Fruit fly (Drosophila melanogaster) whole organism, wandering third instar larva: Measurements from ENCODE around the gene CG7728.

Experiments
- Abd-B ChIP-seq: fragments of >200 bp; optimal IDR thresholded peaks from 2 replicates; lab custom pipeline; 2017; ENCODE audit warnings: missing biosample characterization, missing genetic modification characterization
- CG32264 ChIP-seq: fragments of 200-800 bp; sonication (Bioruptor generic); optimal IDR thresholded peaks from 2 replicates; lab custom pipeline; 2016; ENCODE audit warnings: missing biosample characterization, missing genetic modification characterization
- CG9705 ChIP-seq: fragments of 200-800 bp; sonication (Bioruptor generic); optimal IDR thresholded peaks from 2 replicates; lab custom pipeline; 2018; ENCODE audit warnings: missing biosample characterization, mild to moderate bottlenecking, missing genetic modification characterization
- CrebA ChIP-seq: fragments of 200-800 bp; sonication (Bioruptor generic); optimal IDR thresholded peaks from 2 replicates; lab custom pipeline; 2016; ENCODE audit warnings: missing biosample characterization, mild to moderate bottlenecking, missing genetic modification characterization, borderline replicate concordance
- Dfd ChIP-seq: fragments of >200 bp; optimal IDR thresholded peaks from 2 replicates; lab custom pipeline; 2017; ENCODE audit warnings: missing biosample characterization, missing genetic modification characterization
- Dif ChIP-seq: fragments of 200-275, 200-300 bp; sonication (Bioruptor generic); optimal IDR thresholded peaks from 2 replicates; lab custom pipeline; 2018; ENCODE audit warnings: missing biosample characterization, missing genetic modification characterization; ENCODE audit not compliant: partially characterized antibody
- GATAd ChIP-seq: sonication (Bioruptor generic); optimal IDR thresholded peaks from 2 replicates; lab custom pipeline; 2016; ENCODE audit warnings: missing biosample characterization, missing genetic modification characterization
- HLH106 ChIP-seq: fragments of 200-800 bp; optimal IDR thresholded peaks from 3 replicates; lab custom pipeline; 2019; ENCODE audit warnings: missing biosample characterization, mild to moderate bottlenecking, missing genetic modification characterization, moderate library complexity
- Hnf4 ChIP-seq: fragments of 200-800 bp; sonication (Bioruptor generic); optimal IDR thresholded peaks from 2 replicates; lab custom pipeline; 2016; ENCODE audit warnings: missing biosample characterization, mild to moderate bottlenecking, missing genetic modification characterization
- Hr78 ChIP-seq: fragments of >200 bp; optimal IDR thresholded peaks from 2 replicates; lab custom pipeline; 2017; ENCODE audit warnings: missing biosample characterization, missing genetic modification characterization
- Hr83 ChIP-seq: fragments of 200-300 bp; sonication (Bioruptor generic); optimal IDR thresholded peaks from 2 replicates; lab custom pipeline; 2016; ENCODE audit warnings: missing biosample characterization, mild to moderate bottlenecking, missing genetic modification characterization, moderate library complexity; ENCODE audit not compliant: poor library complexity, severe bottlenecking
- Jra ChIP-seq: sonication (Bioruptor generic); optimal IDR thresholded peaks from 2 replicates; lab custom pipeline; 2016; ENCODE audit warnings: missing biosample characterization, missing genetic modification characterization
- Mio ChIP-seq: sonication (Bioruptor generic); optimal IDR thresholded peaks from 2 replicates; lab custom pipeline; 2016; ENCODE audit warnings: missing biosample characterization, missing genetic modification characterization
- Myc ChIP-seq: fragments of >200 bp; optimal IDR thresholded peaks from 2 replicates; lab custom pipeline; 2017
- N ChIP-seq: fragments of >200 bp; optimal IDR thresholded peaks from 2 replicates; lab custom pipeline; 2018; ENCODE audit warnings: missing biosample characterization, missing external identifiers, missing genetic modification characterization
- OdsH ChIP-seq: fragments of 200-800 bp; sonication (Bioruptor generic); optimal IDR thresholded peaks from 2 replicates; lab custom pipeline; 2016; ENCODE audit warnings: missing biosample characterization, mild to moderate bottlenecking, missing genetic modification characterization
- Rel ChIP-seq, 2 experiments: fragments of 200-800 bp; sonication (Bioruptor generic) in 1 of 2; optimal IDR thresholded peaks; 2 replicates in 1 of 2; 3 replicates in 1 of 2; lab custom pipeline; 2016 to 2019; ENCODE audit warnings: mild to moderate bottlenecking in 2 of 2, missing biosample characterization in 2 of 2, missing genetic modification characterization in 2 of 2, moderate library complexity in 1 of 2
- Sp1 ChIP-seq: fragments of 200-800 bp; sonication (Bioruptor generic); optimal IDR thresholded peaks from 3 replicates; lab custom pipeline; 2019; ENCODE audit warnings: missing biosample characterization, mild to moderate bottlenecking, missing genetic modification characterization, moderate library complexity
- Vsx2 ChIP-seq: fragments of 200-300, 225-300 bp; sonication (Bioruptor generic); optimal IDR thresholded peaks from 2 replicates; lab custom pipeline; 2018; ENCODE audit warnings: missing biosample characterization, missing genetic modification characterization; ENCODE audit not compliant: partially characterized antibody
- br ChIP-seq: fragments of 200-800 bp; sonication (Bioruptor generic); optimal IDR thresholded peaks from 2 replicates; lab custom pipeline; 2016; ENCODE audit warnings: missing biosample characterization, missing genetic modification characterization
- brk ChIP-seq: fragments of 200-800 bp; sonication (Bioruptor generic); optimal IDR thresholded peaks from 2 replicates; lab custom pipeline; 2016; ENCODE audit warnings: missing biosample characterization, mild to moderate bottlenecking, missing genetic modification characterization
- dl ChIP-seq, 2 experiments: fragments of 175-275, 200-275 bp in 1 of 2; fragments of 200-275 bp in 1 of 2; sonication (Bioruptor generic); optimal IDR thresholded peaks; lab custom pipeline; 2018; ENCODE audit warnings: mild to moderate bottlenecking in 2 of 2, missing biosample characterization in 2 of 2, missing genetic modification characterization in 2 of 2, moderate library complexity in 2 of 2; ENCODE audit not compliant: partially characterized antibody in 2 of 2, insufficient read depth in 1 of 2
- dmrt93B ChIP-seq: fragments of 200-800 bp; sonication (Bioruptor generic); optimal IDR thresholded peaks from 2 replicates; lab custom pipeline; 2018; ENCODE audit warnings: missing biosample characterization, mild to moderate bottlenecking, missing genetic modification characterization
- dsf ChIP-seq: sonication (Bioruptor generic); optimal IDR thresholded peaks from 2 replicates; lab custom pipeline; 2016; ENCODE audit warnings: missing biosample characterization, missing genetic modification characterization, borderline replicate concordance
- ey ChIP-seq: fragments of 200-800 bp; sonication (Bioruptor generic); optimal IDR thresholded peaks from 2 replicates; lab custom pipeline; 2016; ENCODE audit warnings: missing biosample characterization, missing genetic modification characterization
- foxo ChIP-seq, 2 experiments: fragments of 200-800 bp; sonication (Bioruptor generic); optimal IDR thresholded peaks; 2 replicates in 1 of 2; 3 replicates in 1 of 2; lab custom pipeline; 2016 to 2017; ENCODE audit warnings: missing biosample characterization in 2 of 2, missing genetic modification characterization in 2 of 2
- fru ChIP-seq: fragments of 200-800 bp; sonication (Bioruptor generic); optimal IDR thresholded peaks from 3 replicates; lab custom pipeline; 2016; ENCODE audit warnings: missing biosample characterization, mild to moderate bottlenecking, missing genetic modification characterization
- h ChIP-seq: fragments of 200-800 bp; sonication (Bioruptor generic); optimal IDR thresholded peaks from 3 replicates; lab custom pipeline; 2016; ENCODE audit warnings: missing biosample characterization, mild to moderate bottlenecking, missing genetic modification characterization
- jim ChIP-seq: fragments of 175-275, 200-325 bp; sonication (Bioruptor generic); optimal IDR thresholded peaks from 2 replicates; lab custom pipeline; 2016; ENCODE audit warnings: missing biosample characterization, mild to moderate bottlenecking, missing genetic modification characterization
- lola ChIP-seq: fragments of >200 bp; optimal IDR thresholded peaks from 2 replicates; lab custom pipeline; 2017; ENCODE audit warnings: missing biosample characterization, missing genetic modification characterization
- pan ChIP-seq: fragments of >200 bp; optimal IDR thresholded peaks from 2 replicates; lab custom pipeline; 2017
- psq ChIP-seq: fragments of 200-800 bp; sonication (Bioruptor generic); optimal IDR thresholded peaks from 3 replicates; lab custom pipeline; 2017; ENCODE audit warnings: missing biosample characterization, mild to moderate bottlenecking, missing genetic modification characterization, moderate library complexity
- rgr ChIP-seq: fragments of 200-800 bp; sonication (Bioruptor generic); optimal IDR thresholded peaks from 3 replicates; lab custom pipeline; 2016; ENCODE audit warnings: missing biosample characterization, mild to moderate bottlenecking, missing genetic modification characterization
- sage ChIP-seq: fragments of 200-800 bp; sonication (Bioruptor generic); optimal IDR thresholded peaks from 2 replicates; lab custom pipeline; 2016; ENCODE audit warnings: missing biosample characterization, mild to moderate bottlenecking, missing genetic modification characterization
- sv ChIP-seq: fragments of 200-800 bp; sonication (Bioruptor generic); optimal IDR thresholded peaks from 3 replicates; lab custom pipeline; 2016; ENCODE audit warnings: missing biosample characterization, missing genetic modification characterization
- tai ChIP-seq: sonication (Bioruptor generic); optimal IDR thresholded peaks from 2 replicates; lab custom pipeline; 2016; ENCODE audit warnings: missing biosample characterization, missing genetic modification characterization
- usp ChIP-seq: fragments of >200 bp; optimal IDR thresholded peaks from 2 replicates; lab custom pipeline; 2017; ENCODE audit warnings: missing biosample characterization, missing genetic modification characterization
- woc ChIP-seq: sonication (Bioruptor generic); optimal IDR thresholded peaks from 2 replicates; lab custom pipeline; 2016; ENCODE audit warnings: missing biosample characterization, mild to moderate bottlenecking, missing genetic modification characterization

The CG7728 gene

dm6 chr3L:16974645-16975151 is 41.6 kb upstream of the CG7728 start:
- TF ChIP-seq pan (no peak), Hr83 (no peak), HLH106 (tag; lab: Kevin White, UChicago) (no peak), N (no peak), psq (GFP tag; lab: Kevin White, UChicago) (no peak), Mio (GFP tag; lab: Kevin White, UChicago) (no peak), fru (peak; percentile 65), CrebA (no peak), Jra (GFP tag; lab: Kevin White, UChicago) (no peak), sv (no peak), OdsH (GFP tag; lab: Kevin White, UChicago) (peak; percentile 23), Abd-B (GFP tag; lab: Kevin White, UChicago) (no peak), Rel (GFP tag; optimal IDR thresholded peaks at IDR 0.05; lab: Kevin White, UChicago) (peak; percentile 49), Rel (tag; optimal IDR thresholded peaks at IDR 0.05; lab: Kevin White, UChicago) (peak; percentile 27), jim (GFP tag; lab: Kevin White, UChicago) (no peak), CG9705 (GFP tag; lab: Kevin White, UChicago) (peak; percentile 26), sage (GFP tag; lab: Kevin White, UChicago) (peak; percentile 32), br (no peak), woc (GFP tag; lab: Kevin White, UChicago) (peak; percentile 64), Hnf4 (GFP tag; lab: Kevin White, UChicago) (peak; percentile 14), foxo (GFP tag; optimal IDR thresholded peaks at IDR 0.05; lab: Kevin White, UChicago) (peak; percentile 1 to 47), Vsx2 (no peak), h (GFP tag; lab: Kevin White, UChicago) (peak; percentile 50), CG32264 (GFP tag; lab: Kevin White, UChicago) (no peak), usp (GFP tag; lab: Kevin White, UChicago) (no peak), Myc (no peak), brk (peak; percentile 53), dsf (GFP tag; lab: Kevin White, UChicago) (no peak), Hr78 (GFP tag; lab: Kevin White, UChicago) (no peak), tai (GFP tag; lab: Kevin White, UChicago) (peak; percentile 49), rgr (GFP tag; lab: Kevin White, UChicago) (no peak), dl (GFP tag; optimal IDR thresholded peaks at IDR 0.05; lab: Kevin White, UChicago; ENCODE audit: insufficient read depth in 1 of 2, partially characterized antibody in 2 of 2) (no peak), Sp1 (no peak), lola (no peak), Dif (no peak), ey (no peak), dmrt93B (GFP tag; lab: Kevin White, UChicago) (peak; percentile 5), Dfd (GFP tag; lab: Kevin White, UChicago) (no peak), GATAd (GFP tag; lab: Kevin White, UChicago) (no peak)

- TF ChIP-seq pan (no peak), dsf (GFP tag; lab: Kevin White, UChicago) (no peak), rgr (GFP tag; lab: Kevin White, UChicago) (peak; percentile 21), Dif (no peak), Abd-B (GFP tag; lab: Kevin White, UChicago) (no peak), Hr83 (peak; percentile 18), brk (peak; percentile 44), CrebA (no peak), Rel (GFP tag; optimal IDR thresholded peaks at IDR 0.05; lab: Kevin White, UChicago) (no peak), Rel (tag; optimal IDR thresholded peaks at IDR 0.05; lab: Kevin White, UChicago) (no peak), tai (GFP tag; lab: Kevin White, UChicago) (peak; percentile 33), sage (GFP tag; lab: Kevin White, UChicago) (no peak), Mio (GFP tag; lab: Kevin White, UChicago) (no peak), dl (GFP tag; optimal IDR thresholded peaks at IDR 0.05; lab: Kevin White, UChicago; ENCODE audit: insufficient read depth in 1 of 2, partially characterized antibody in 2 of 2) (no peak), OdsH (GFP tag; lab: Kevin White, UChicago) (peak; percentile 50), Myc (no peak), psq (GFP tag; lab: Kevin White, UChicago) (peak; percentile 80), HLH106 (tag; lab: Kevin White, UChicago) (peak; percentile 55), GATAd (GFP tag; lab: Kevin White, UChicago) (no peak), fru (peak; percentile 72), lola (no peak), woc (GFP tag; lab: Kevin White, UChicago) (peak; percentile 69), Vsx2 (no peak), N (no peak), br (peak; percentile 62), Hr78 (GFP tag; lab: Kevin White, UChicago) (no peak), CG32264 (GFP tag; lab: Kevin White, UChicago) (no peak), CG9705 (GFP tag; lab: Kevin White, UChicago) (peak; percentile 19), ey (peak; percentile 58), dmrt93B (GFP tag; lab: Kevin White, UChicago) (peak; percentile 54), usp (GFP tag; lab: Kevin White, UChicago) (no peak), Hnf4 (GFP tag; lab: Kevin White, UChicago) (peak; percentile 27), jim (GFP tag; lab: Kevin White, UChicago) (no peak), foxo (GFP tag; optimal IDR thresholded peaks at IDR 0.05; lab: Kevin White, UChicago) (peak in 1 of 2 experiments; percentile 68), h (GFP tag; lab: Kevin White, UChicago) (peak; percentile 43), sv (no peak), Jra (GFP tag; lab: Kevin White, UChicago) (no peak), Sp1 (peak; percentile 55), Dfd (GFP tag; lab: Kevin White, UChicago) (peak; percentile 80)
Observed at dm6 chr3L:16975638-16976528, 40.5 kb upstream of the CG7728 start.
